Fruit fly (Drosophila melanogaster) whole organism, embryonic: Measurements from ENCODE around the gene bbg.
A peak's percentile ranks its signal among the peaks of the same experiment; 100 is the strongest.

Experiments
- Atf3 ChIP-seq: fragments of 200-800 bp; sonication (Bioruptor generic); optimal IDR thresholded peaks from 3 replicates; lab custom pipeline; 2016; ENCODE audit warnings: missing biosample characterization, missing genetic modification characterization
- C15 ChIP-seq: fragments of 200-800 bp; sonication (Bioruptor generic); IDR thresholded peaks from 3 replicates; pipeline ENCODE4 v1.3.6; 2022; ENCODE audit warnings: missing biosample characterization, missing genetic modification characterization
- CG10654 ChIP-seq: fragments of 200-800 bp; sonication (Bioruptor generic); optimal IDR thresholded peaks from 2 replicates; lab custom pipeline; 2016; ENCODE audit warnings: missing biosample characterization, missing genetic modification characterization
- CG11560 ChIP-seq: fragments of 200-800 bp; sonication (Bioruptor generic); IDR thresholded peaks from 3 replicates; pipeline ENCODE4 v1.3.6; 2022; ENCODE audit warnings: missing biosample characterization, missing genetic modification characterization
- CG11695 ChIP-seq: fragments of 200-800 bp; sonication (Bioruptor generic); IDR thresholded peaks from 3 replicates; pipeline ENCODE4 v1.3.6; 2022; ENCODE audit warnings: missing biosample characterization, missing genetic modification characterization
- CG11696 ChIP-seq: fragments of 200-800 bp; sonication (Bioruptor generic); IDR thresholded peaks from 2 replicates; pipeline ENCODE4 v1.3.6; 2022; ENCODE audit warnings: missing biosample characterization, missing genetic modification characterization
- CG12299 ChIP-seq: fragments of 200-800 bp; sonication (Bioruptor generic); optimal IDR thresholded peaks from 2 replicates; lab custom pipeline; 2018; ENCODE audit warnings: missing biosample characterization, mild to moderate bottlenecking, missing genetic modification characterization
- CG1233 ChIP-seq: fragments of 200-800 bp; sonication (Bioruptor generic); optimal IDR thresholded peaks from 4 replicates; lab custom pipeline; 2018; ENCODE audit warnings: missing biosample characterization, mild to moderate bottlenecking, missing genetic modification characterization
- CG13424 ChIP-seq: fragments of 200-800 bp; sonication (Bioruptor generic); optimal IDR thresholded peaks from 2 replicates; lab custom pipeline; 2019; ENCODE audit warnings: missing biosample characterization, mild to moderate bottlenecking, missing genetic modification characterization, moderate library complexity
- CG14014 ChIP-seq: fragments of 200-800 bp; sonication (Bioruptor generic); IDR thresholded peaks from 2 replicates; pipeline ENCODE4 v1.3.6; 2022; ENCODE audit warnings: missing biosample characterization, missing genetic modification characterization
- CG15269 ChIP-seq: fragments of 200-800 bp; sonication (Bioruptor generic); optimal IDR thresholded peaks from 2 replicates; lab custom pipeline; 2018; ENCODE audit warnings: missing biosample characterization, mild to moderate bottlenecking, missing genetic modification characterization, moderate library complexity
- CG15514 ChIP-seq: fragments of 200-800 bp; sonication (Bioruptor generic); optimal IDR thresholded peaks from 3 replicates; lab custom pipeline; 2017; ENCODE audit warnings: missing biosample characterization, missing genetic modification characterization, mild to moderate bottlenecking, moderate library complexity, missing genetic modification reagents
- CG17568 ChIP-seq: fragments of 200-800 bp; sonication (Bioruptor generic); optimal IDR thresholded peaks from 2 replicates; lab custom pipeline; 2018; ENCODE audit warnings: missing biosample characterization, mild to moderate bottlenecking, missing genetic modification characterization, moderate library complexity
- CG18619 ChIP-seq: fragments of 200-800 bp; sonication (Bioruptor generic); optimal IDR thresholded peaks from 3 replicates; lab custom pipeline; 2017; ENCODE audit warnings: missing biosample characterization, mild to moderate bottlenecking, missing genetic modification characterization
- CG2120 ChIP-seq: fragments of 200-800 bp; sonication (Bioruptor generic); optimal IDR thresholded peaks from 3 replicates; lab custom pipeline; 2016; ENCODE audit warnings: missing biosample characterization, missing genetic modification characterization
- CG31388 ChIP-seq: fragments of 200-800 bp; sonication (Bioruptor generic); optimal IDR thresholded peaks from 2 replicates; lab custom pipeline; 2016; ENCODE audit warnings: missing biosample characterization, missing genetic modification characterization
- CG34224 ChIP-seq: fragments of 200-800 bp; sonication (Bioruptor generic); IDR thresholded peaks from 3 replicates; pipeline ENCODE4 v1.3.6; 2022; ENCODE audit warnings: missing biosample characterization, missing genetic modification characterization; ENCODE audit not compliant: partially characterized antibody
- CG3995 ChIP-seq: fragments of 200-800 bp; sonication (Bioruptor generic); optimal IDR thresholded peaks from 3 replicates; lab custom pipeline; 2016; ENCODE audit warnings: missing biosample characterization, missing genetic modification characterization
- CG6175 ChIP-seq: fragments of 200-800 bp; sonication (Bioruptor generic); IDR thresholded peaks from 3 replicates; pipeline ENCODE4 v1.3.6; 2022; ENCODE audit warnings: missing biosample characterization, missing genetic modification characterization
- CG9609 ChIP-seq: fragments of 200-800 bp; sonication (Bioruptor generic); optimal IDR thresholded peaks from 3 replicates; lab custom pipeline; 2016; ENCODE audit warnings: missing biosample characterization, missing genetic modification characterization
- CG9876 ChIP-seq: fragments of 200-800 bp; sonication (Bioruptor generic); optimal IDR thresholded peaks from 2 replicates; lab custom pipeline; 2016; ENCODE audit warnings: missing biosample characterization, missing genetic modification characterization
- CHES-1-like ChIP-seq: fragments of 200-800 bp; sonication (Bioruptor generic); optimal IDR thresholded peaks from 2 replicates; lab custom pipeline; 2016; ENCODE audit warnings: missing biosample characterization, missing genetic modification characterization
- Fer2 ChIP-seq: fragments of 200-800 bp; sonication (Bioruptor generic); optimal IDR thresholded peaks from 2 replicates; lab custom pipeline; 2018; ENCODE audit warnings: missing biosample characterization, mild to moderate bottlenecking, missing genetic modification characterization, moderate library complexity
- Gug ChIP-seq: fragments of 200-800 bp; sonication (Bioruptor generic); IDR thresholded peaks from 4 replicates; pipeline ENCODE4 v1.3.6; 2022; ENCODE audit warnings: missing biosample characterization, missing genetic modification characterization
- HHEX ChIP-seq: fragments of 200-800 bp; sonication (Bioruptor generic); optimal IDR thresholded peaks from 3 replicates; lab custom pipeline; 2017; ENCODE audit warnings: missing biosample characterization, mild to moderate bottlenecking, missing genetic modification characterization, missing genetic modification reagents
- HLH3B ChIP-seq: fragments of 200-800 bp; sonication (Bioruptor generic); IDR thresholded peaks from 2 replicates; pipeline ENCODE4 v1.3.6; 2022; ENCODE audit warnings: missing biosample characterization, missing genetic modification characterization
- HmgD ChIP-seq: fragments of 200-800 bp; sonication (Bioruptor generic); optimal IDR thresholded peaks from 3 replicates; lab custom pipeline; 2016; ENCODE audit warnings: missing biosample characterization, missing genetic modification characterization
- Neu2 ChIP-seq: fragments of 200-800 bp; sonication (Bioruptor generic); optimal IDR thresholded peaks from 3 replicates; lab custom pipeline; 2016; ENCODE audit warnings: missing biosample characterization, missing genetic modification characterization, borderline replicate concordance
- NfI ChIP-seq: fragments of 200-800 bp; sonication (Bioruptor generic); optimal IDR thresholded peaks from 3 replicates; lab custom pipeline; 2018; ENCODE audit warnings: missing biosample characterization, mild to moderate bottlenecking, missing genetic modification characterization, moderate library complexity
- Stat92E ChIP-seq, 3 experiments: fragments of >200 bp in 2 of 3; fragments of 200-800 bp in 1 of 3; sonication (Bioruptor generic) in 1 of 3; optimal IDR thresholded peaks; 2 replicates each; lab custom pipeline; 2017 to 2019; ENCODE audit warnings: missing biosample characterization in 3 of 3, missing genetic modification characterization in 3 of 3, mild to moderate bottlenecking in 1 of 3, moderate library complexity in 1 of 3
- chm ChIP-seq: fragments of 200-800 bp; sonication (Bioruptor generic); IDR thresholded peaks from 2 replicates; pipeline ENCODE4 v1.3.6; 2022; ENCODE audit warnings: missing biosample characterization, missing genetic modification characterization
- crc ChIP-seq: fragments of 200-800 bp; sonication (Bioruptor generic); optimal IDR thresholded peaks from 2 replicates; lab custom pipeline; 2016; ENCODE audit warnings: missing biosample characterization, missing genetic modification characterization
- cwo ChIP-seq: fragments of 200-800 bp; sonication (Bioruptor generic); optimal IDR thresholded peaks from 3 replicates; lab custom pipeline; 2017; ENCODE audit warnings: missing biosample characterization, missing genetic modification characterization, mild to moderate bottlenecking, moderate library complexity, missing genetic modification reagents
- dysf ChIP-seq: fragments of 200-800 bp; sonication (Bioruptor generic); IDR thresholded peaks from 3 replicates; pipeline ENCODE4 v1.3.6; 2022; ENCODE audit warnings: missing biosample characterization, missing genetic modification characterization
- grau ChIP-seq: fragments of 200-800 bp; optimal IDR thresholded peaks from 3 replicates; lab custom pipeline; 2019; ENCODE audit warnings: missing biosample characterization, mild to moderate bottlenecking, missing genetic modification characterization, moderate library complexity
- gsb-n ChIP-seq: fragments of 200-800 bp; sonication (Bioruptor generic); optimal IDR thresholded peaks from 3 replicates; lab custom pipeline; 2018; ENCODE audit warnings: missing biosample characterization, mild to moderate bottlenecking, missing genetic modification characterization
- hbn ChIP-seq: fragments of 200-800 bp; sonication (Bioruptor generic); IDR thresholded peaks from 2 replicates; pipeline ENCODE4 v1.3.6; 2022; ENCODE audit warnings: missing biosample characterization, missing genetic modification characterization; ENCODE audit not compliant: partially characterized antibody
- insv ChIP-seq, 2 experiments: fragments of 200-800 bp; sonication (Bioruptor generic); optimal IDR thresholded peaks; 3 replicates each; lab custom pipeline; 2016 to 2018; ENCODE audit warnings: missing biosample characterization in 2 of 2, missing genetic modification characterization in 2 of 2
- jigr1 ChIP-seq: fragments of 200-800 bp; sonication (Bioruptor generic); IDR thresholded peaks from 3 replicates; pipeline ENCODE4 v1.3.6; 2022; ENCODE audit warnings: missing biosample characterization, missing genetic modification characterization
- klu ChIP-seq: fragments of 200-800 bp; sonication (Bioruptor generic); IDR thresholded peaks from 2 replicates; pipeline ENCODE4 v1.3.6; 2022; ENCODE audit warnings: missing biosample characterization, missing genetic modification characterization
- nom ChIP-seq: fragments of 200-800 bp; sonication (Bioruptor generic); optimal IDR thresholded peaks from 2 replicates; lab custom pipeline; 2017; ENCODE audit warnings: missing biosample characterization, missing genetic modification characterization, mild to moderate bottlenecking, moderate library complexity, missing genetic modification reagents
- oc ChIP-seq: fragments of 200-800 bp; sonication (Bioruptor generic); optimal IDR thresholded peaks from 2 replicates; lab custom pipeline; 2018; ENCODE audit warnings: missing biosample characterization, mild to moderate bottlenecking, missing genetic modification characterization, moderate library complexity
- psq ChIP-seq: fragments of 200-800 bp; sonication (Bioruptor generic); optimal IDR thresholded peaks from 2 replicates; lab custom pipeline; 2017; ENCODE audit warnings: missing biosample characterization, missing genetic modification characterization
- salm ChIP-seq: fragments of 200-800 bp; sonication (Bioruptor generic); optimal IDR thresholded peaks from 2 replicates; lab custom pipeline; 2018; ENCODE audit warnings: missing biosample characterization, mild to moderate bottlenecking, missing genetic modification characterization
- sima ChIP-seq: fragments of 200-800 bp; sonication (Bioruptor generic); optimal IDR thresholded peaks from 2 replicates; lab custom pipeline; 2016; ENCODE audit warnings: missing biosample characterization, missing genetic modification characterization
- sqz ChIP-seq: fragments of 200-800 bp; sonication (Bioruptor generic); optimal IDR thresholded peaks from 3 replicates; lab custom pipeline; 2018; ENCODE audit warnings: missing biosample characterization, mild to moderate bottlenecking, missing genetic modification characterization
- tgo ChIP-seq: fragments of 200-800 bp; sonication (Bioruptor generic); IDR thresholded peaks from 3 replicates; pipeline ENCODE4 v1.3.6; 2022; ENCODE audit warnings: missing biosample characterization, missing genetic modification characterization
- toy ChIP-seq: fragments of 200-800 bp; sonication (Bioruptor generic); IDR thresholded peaks from 2 replicates; pipeline ENCODE4 v1.3.6; 2022; ENCODE audit warnings: missing biosample characterization, missing genetic modification characterization
- trh ChIP-seq: fragments of 200-800 bp; sonication (Bioruptor generic); optimal IDR thresholded peaks from 2 replicates; lab custom pipeline; 2016; ENCODE audit warnings: missing biosample characterization, missing genetic modification characterization
- wor ChIP-seq: fragments of 200-800 bp; sonication (Bioruptor generic); IDR thresholded peaks from 2 replicates; pipeline ENCODE4 v1.3.6; 2022; ENCODE audit warnings: missing biosample characterization, missing genetic modification characterization
- zen ChIP-seq: fragments of 200-800 bp; sonication (Bioruptor generic); optimal IDR thresholded peaks from 3 replicates; lab custom pipeline; 2018; ENCODE audit warnings: missing biosample characterization, mild to moderate bottlenecking, missing genetic modification characterization, moderate library complexity

bbg gene

dm6 chr3L:14366124-14366523 lies 170.0 kb downstream of the bbg start (continued):
- no peak for TF ChIP-seq C15
- TF ChIP-seq CG18619 (GFP tag; lab: Kevin White, UChicago) = peak; percentile 61
- peak; percentile 24 for TF ChIP-seq grau
- no peak for TF ChIP-seq Fer2 (tag; lab: Kevin White, UChicago)
- TF ChIP-seq CG9609 (GFP tag; lab: Kevin White, UChicago) = no peak
- TF ChIP-seq insv (GFP tag; optimal IDR thresholded peaks at IDR 0.05; lab: Kevin White, UChicago) = no peak
- TF ChIP-seq CG15269 = peak; percentile 39
- TF ChIP-seq CG14014 = 0 out of 2 replicates have a peak, but pooled peaks have one; percentile 45
- TF ChIP-seq cwo (GFP tag; lab: Kevin White, UChicago) = no peak
- no peak for TF ChIP-seq Atf3 (GFP tag; lab: Kevin White, UChicago)
- peak; percentile 46; the same call in 1 of the 3 replicates for TF ChIP-seq dysf
- TF ChIP-seq HHEX (GFP tag; lab: Kevin White, UChicago) = peak; percentile 66
- peak; percentile 56; the same call in 1 of the 2 replicates for TF ChIP-seq chm (GFP tag; lab: Robert Waterston, UW)
- peak; percentile 36 for TF ChIP-seq CG15514
- no peak for TF ChIP-seq Neu2 (GFP tag; lab: Kevin White, UChicago)
- TF ChIP-seq CG11695 (GFP tag; lab: Robert Waterston, UW) = 0 out of 3 replicates have a peak, but pooled peaks have one; percentile 32
- no peak for TF ChIP-seq HmgD (GFP tag; lab: Kevin White, UChicago)
- no peak for TF ChIP-seq CHES-1-like (GFP tag; lab: Kevin White, UChicago)
- TF ChIP-seq salm (tag; lab: Kevin White, UChicago) = peak; percentile 77
- TF ChIP-seq CG3995 (GFP tag; lab: Kevin White, UChicago) = no peak
- TF ChIP-seq tgo (GFP tag; lab: Robert Waterston, UW) = no peak
- peak; percentile 13 for TF ChIP-seq CG9876
- peak; percentile 83 for TF ChIP-seq sqz (GFP tag; lab: Kevin White, UChicago)
- TF ChIP-seq crc = no peak
- no peak for TF ChIP-seq hbn (GFP tag; lab: Robert Waterston, UW)
- TF ChIP-seq oc (tag; lab: Kevin White, UChicago) = peak; percentile 64
- peak; percentile 85 for TF ChIP-seq CG17568 (GFP tag; lab: Kevin White, UChicago)
- no peak for TF ChIP-seq psq
- peak; percentile 53 for TF ChIP-seq CG12299 (tag; lab: Kevin White, UChicago)
- TF ChIP-seq CG31388 = no peak
- no peak for TF ChIP-seq Gug (GFP tag; lab: Robert Waterston, UW)
- TF ChIP-seq HLH3B = peak; percentile 45; the same call in 1 of the 2 replicates
- TF ChIP-seq CG1233 (GFP tag; lab: Kevin White, UChicago) = peak; percentile 61
- TF ChIP-seq klu (GFP tag; lab: Robert Waterston, UW) = no peak
- no peak for TF ChIP-seq sima
- TF ChIP-seq CG11696 (GFP tag; lab: Robert Waterston, UW) = no peak
- peak; percentile 57 for TF ChIP-seq CG13424
- TF ChIP-seq jigr1 (GFP tag; lab: Robert Waterston, UW) = no peak
- no peak for TF ChIP-seq trh (GFP tag; lab: Kevin White, UChicago)
- TF ChIP-seq gsb-n (tag; lab: Kevin White, UChicago) = peak; percentile 79
- no peak for TF ChIP-seq nom (GFP tag; lab: Kevin White, UChicago)
- TF ChIP-seq zen (tag; lab: Kevin White, UChicago) = no peak
- TF ChIP-seq CG34224 (GFP tag; lab: Robert Waterston, UW) = no peak
- TF ChIP-seq CG6175 (GFP tag; lab: Robert Waterston, UW) = peak; percentile 61; the same call in 2 of the 3 replicates
- TF ChIP-seq toy (GFP tag; lab: Robert Waterston, UW) = no peak
- no peak for TF ChIP-seq CG10654 (GFP tag; lab: Kevin White, UChicago)
- TF ChIP-seq CG2120 (GFP tag; lab: Kevin White, UChicago) = no peak
- peak; percentile 27 for TF ChIP-seq NfI (GFP tag; lab: Kevin White, UChicago)
- TF ChIP-seq Stat92E (GFP tag; optimal IDR thresholded peaks at IDR 0.05; lab: Kevin White, UChicago) = peak in 1 of 3 experiments; percentile 4
- no peak for TF ChIP-seq CG11560 (tag; lab: Robert Waterston, UW)
- TF ChIP-seq wor (GFP tag; lab: Robert Waterston, UW) = no peak
